Worm (Caenorhabditis elegans) whole organism, L4 larva: ENCODE results near the gene ugt-38.

Experiments
- D1046.2 ChIP-seq: fragments of 200-800 bp; sonication (Bioruptor generic); IDR thresholded peaks from 2 replicates; pipeline ENCODE4 v1.3.6; 2022; ENCODE audit warnings: missing genetic modification characterization, missing compliant biosample characterization
- F10B5.3 ChIP-seq: sonication (generic microtip); optimal IDR thresholded peaks from 2 replicates; lab custom pipeline; 2016; ENCODE audit warnings: mild to moderate bottlenecking, missing genetic modification characterization, missing compliant biosample characterization
- F37D6.2 ChIP-seq: sonication (generic microtip); optimal IDR thresholded peaks from 2 replicates; lab custom pipeline; 2016; ENCODE audit warnings: mild to moderate bottlenecking, missing genetic modification characterization, missing compliant biosample characterization
- R02D3.7 ChIP-seq: fragments of 150-350 bp; sonication (generic microtip); optimal IDR thresholded peaks from 3 replicates; lab custom pipeline; 2014; ENCODE audit warnings: missing biosample characterization, missing genetic modification characterization
- T20F7.1 ChIP-seq: fragments of 200-800 bp; sonication (Bioruptor generic); optimal IDR thresholded peaks from 2 replicates; lab custom pipeline; 2018; ENCODE audit warnings: mild to moderate bottlenecking, missing genetic modification characterization, missing compliant biosample characterization
- aly-2 ChIP-seq: sonication (generic microtip); optimal IDR thresholded peaks from 2 replicates; lab custom pipeline; 2018; ENCODE audit warnings: missing biosample characterization, missing genetic modification characterization
- ama-1 ChIP-seq: fragments of 150-350 bp; optimal IDR thresholded peaks from 2 replicates; lab custom pipeline; 2014; ENCODE audit warnings: inconsistent platforms, mixed read lengths
- attf-4 ChIP-seq: sonication (generic microtip); optimal IDR thresholded peaks from 3 replicates; lab custom pipeline; 2017; ENCODE audit warnings: missing biosample characterization, missing genetic modification characterization
- ceh-44 ChIP-seq: fragments of 200-800 bp; sonication (Bioruptor generic); IDR thresholded peaks from 2 replicates; pipeline ENCODE4 v1.3.6; 2022; ENCODE audit warnings: missing genetic modification reagents, missing genetic modification characterization, missing compliant biosample characterization
- cey-2 ChIP-seq: sonication (generic microtip); optimal IDR thresholded peaks from 3 replicates; lab custom pipeline; 2017; ENCODE audit warnings: missing genetic modification characterization, mild to moderate bottlenecking, missing compliant biosample characterization, antibody characterized with exemption, borderline replicate concordance; ENCODE audit not compliant: insufficient read depth
- daf-8 ChIP-seq: fragments of 200-800 bp; sonication (Bioruptor generic); IDR thresholded peaks from 2 replicates; pipeline ENCODE4 v1.3.6; 2022; ENCODE audit warnings: missing genetic modification characterization, missing compliant biosample characterization
- dmd-6 ChIP-seq: fragments of 200-800 bp; sonication (Bioruptor generic); IDR thresholded peaks from 2 replicates; pipeline ENCODE4 v1.3.6; 2022; ENCODE audit warnings: missing genetic modification reagents, missing genetic modification characterization, missing compliant biosample characterization
- dmd-9 ChIP-seq: fragments of 200-800 bp; sonication (Bioruptor generic); IDR thresholded peaks from 2 replicates; pipeline ENCODE4 v1.3.6; 2022; ENCODE audit warnings: missing genetic modification reagents, missing genetic modification characterization, missing compliant biosample characterization
- dpl-1 ChIP-seq: fragments of 150-350 bp; optimal IDR thresholded peaks from 2 replicates; lab custom pipeline; 2014; ENCODE audit warnings: missing biosample characterization, missing genetic modification reagents, missing genetic modification characterization
- duxl-1 ChIP-seq: sonication (generic microtip); optimal IDR thresholded peaks from 2 replicates; lab custom pipeline; 2016; ENCODE audit warnings: mild to moderate bottlenecking, missing genetic modification characterization, moderate library complexity, missing compliant biosample characterization; ENCODE audit not compliant: poor library complexity
- egl-43 ChIP-seq: fragments of 200-800 bp; sonication (Bioruptor generic); IDR thresholded peaks from 2 replicates; pipeline ENCODE4 v1.3.6; 2022; ENCODE audit warnings: missing genetic modification reagents, missing genetic modification characterization, missing compliant biosample characterization
- fkh-10 ChIP-seq: fragments of 150-350 bp; optimal IDR thresholded peaks from 2 replicates; lab custom pipeline; 2014; ENCODE audit warnings: missing biosample characterization, missing genetic modification reagents, missing genetic modification characterization
- gei-8 ChIP-seq: fragments of 200-800 bp; sonication (Bioruptor generic); optimal IDR thresholded peaks from 2 replicates; lab custom pipeline; 2018; ENCODE audit warnings: mild to moderate bottlenecking, missing genetic modification characterization, missing compliant biosample characterization
- hif-1 ChIP-seq, 2 experiments: sonication (generic microtip); optimal IDR thresholded peaks; 2 replicates each; lab custom pipeline; 2016 to 2017; ENCODE audit warnings: missing compliant biosample characterization in 2 of 2, missing genetic modification characterization in 2 of 2, missing genetic modification reagents in 2 of 2, missing genotype in 2 of 2, mild to moderate bottlenecking in 1 of 2
- hlh-11 ChIP-seq: fragments of 200-800 bp; sonication (Bioruptor generic); optimal IDR thresholded peaks from 2 replicates; lab custom pipeline; 2018; ENCODE audit warnings: mild to moderate bottlenecking, missing genetic modification characterization, missing compliant biosample characterization
- hmg-1.1 ChIP-seq: fragments of 200-800 bp; sonication (Bioruptor generic); IDR thresholded peaks from 2 replicates; pipeline ENCODE4 v1.3.6; 2022; ENCODE audit warnings: missing genetic modification reagents, missing genetic modification characterization, missing compliant biosample characterization
- lin-13 ChIP-seq: fragments of 150-350 bp; optimal IDR thresholded peaks from 2 replicates; lab custom pipeline; 2014; ENCODE audit warnings: missing biosample characterization, missing genetic modification reagents, missing genetic modification characterization
- lin-15B ChIP-seq: fragments of 150-350 bp; sonication (generic microtip); optimal IDR thresholded peaks from 3 replicates; lab custom pipeline; 2014; ENCODE audit warnings: missing biosample characterization, missing genetic modification characterization
- mdt-29 ChIP-seq: fragments of 200-800 bp; sonication (Bioruptor generic); IDR thresholded peaks from 2 replicates; pipeline ENCODE4 v1.3.6; 2022; ENCODE audit warnings: missing genetic modification reagents, missing genetic modification characterization, missing compliant biosample characterization
- mxl-2 ChIP-seq: fragments of 200-800 bp; sonication (Bioruptor generic); conservative IDR thresholded peaks from 2 replicates; pipeline ENCODE4 v1.3.6; 2022; ENCODE audit warnings: missing genetic modification reagents, missing genetic modification characterization, missing compliant biosample characterization
- mxl-3 ChIP-seq: fragments of 200-800 bp; sonication (Bioruptor generic); optimal IDR thresholded peaks from 2 replicates; lab custom pipeline; 2018; ENCODE audit warnings: mild to moderate bottlenecking, missing genetic modification characterization, missing compliant biosample characterization
- nhr-11 ChIP-seq: fragments of 150-350 bp; optimal IDR thresholded peaks from 2 replicates; lab custom pipeline; 2014; ENCODE audit warnings: missing biosample characterization, missing genetic modification characterization
- nhr-25 ChIP-seq: sonication (generic microtip); optimal IDR thresholded peaks from 2 replicates; lab custom pipeline; 2017; ENCODE audit warnings: missing genetic modification characterization, mild to moderate bottlenecking, missing compliant biosample characterization, antibody characterized with exemption, moderate library complexity, borderline replicate concordance; ENCODE audit not compliant: insufficient read depth
- nhr-48 ChIP-seq: sonication (generic microtip); optimal IDR thresholded peaks from 2 replicates; lab custom pipeline; 2016; ENCODE audit warnings: mild to moderate bottlenecking, missing genetic modification characterization, missing compliant biosample characterization
- nhr-6 ChIP-seq: fragments of 150-350 bp; optimal IDR thresholded peaks from 2 replicates; lab custom pipeline; 2014; ENCODE audit warnings: missing biosample characterization, missing genetic modification characterization
- pha-4 ChIP-seq, 2 experiments: fragments of 150-350 bp in 1 of 2; fragments of 200-800 bp in 1 of 2; sonication (Bioruptor generic) in 1 of 2; IDR thresholded peaks in 1 of 2; optimal IDR thresholded peaks in 1 of 2; 2 replicates each; pipeline versions ENCODE4 v1.3.6 to Lab custom; 2014 to 2022; ENCODE audit warnings: missing genetic modification characterization in 2 of 2, missing genetic modification reagents in 2 of 2, missing biosample characterization in 1 of 2, missing compliant biosample characterization in 1 of 2
- php-3 ChIP-seq: fragments of 200-800 bp; sonication (Bioruptor generic); IDR thresholded peaks from 2 replicates; pipeline ENCODE4 v1.3.6; 2022; ENCODE audit warnings: missing genetic modification reagents, missing genetic modification characterization, missing compliant biosample characterization
- pqm-1 ChIP-seq: sonication (generic microtip); optimal IDR thresholded peaks from 2 replicates; lab custom pipeline; 2017; ENCODE audit warnings: missing biosample characterization, missing genetic modification characterization
- set-16 ChIP-seq: fragments of 200-800 bp; sonication (Bioruptor generic); IDR thresholded peaks from 2 replicates; pipeline ENCODE4 v1.3.6; 2022; ENCODE audit warnings: missing genetic modification reagents, missing genetic modification characterization, missing compliant biosample characterization
- snpc-4 ChIP-seq: fragments of 150-350 bp; optimal IDR thresholded peaks from 2 replicates; lab custom pipeline; 2014; ENCODE audit warnings: missing biosample characterization, missing genetic modification characterization
- spr-1 ChIP-seq: sonication (generic microtip); optimal IDR thresholded peaks from 2 replicates; lab custom pipeline; 2016; ENCODE audit warnings: mild to moderate bottlenecking, missing genetic modification characterization, missing compliant biosample characterization
- unc-39 ChIP-seq: sonication (generic microtip); optimal IDR thresholded peaks from 2 replicates; lab custom pipeline; 2017; ENCODE audit warnings: missing biosample characterization, missing genetic modification characterization
- unc-62 ChIP-seq, 3 experiments: fragments of 150-350 bp in 1 of 3; sonication (generic microtip); optimal IDR thresholded peaks in 2 of 3; peaks in 1 of 3; 1 replicate in 1 of 3; 2 replicates in 2 of 3; lab custom pipeline; 2014 to 2017; ENCODE audit warnings: missing biosample characterization in 3 of 3, missing genetic modification characterization in 3 of 3, missing genetic modification reagents in 3 of 3, missing genotype in 1 of 3
- zfp-3 ChIP-seq: fragments of 200-800 bp; sonication (Bioruptor generic); conservative IDR thresholded peaks from 2 replicates; pipeline ENCODE4 v1.3.6; 2022; ENCODE audit warnings: missing genetic modification reagents, missing genetic modification characterization, missing compliant biosample characterization
- ztf-7 ChIP-seq: fragments of 150-350 bp; optimal IDR thresholded peaks from 2 replicates; lab custom pipeline; 2014; ENCODE audit warnings: missing biosample characterization, missing genetic modification characterization

The ugt-38 gene

DNA sequence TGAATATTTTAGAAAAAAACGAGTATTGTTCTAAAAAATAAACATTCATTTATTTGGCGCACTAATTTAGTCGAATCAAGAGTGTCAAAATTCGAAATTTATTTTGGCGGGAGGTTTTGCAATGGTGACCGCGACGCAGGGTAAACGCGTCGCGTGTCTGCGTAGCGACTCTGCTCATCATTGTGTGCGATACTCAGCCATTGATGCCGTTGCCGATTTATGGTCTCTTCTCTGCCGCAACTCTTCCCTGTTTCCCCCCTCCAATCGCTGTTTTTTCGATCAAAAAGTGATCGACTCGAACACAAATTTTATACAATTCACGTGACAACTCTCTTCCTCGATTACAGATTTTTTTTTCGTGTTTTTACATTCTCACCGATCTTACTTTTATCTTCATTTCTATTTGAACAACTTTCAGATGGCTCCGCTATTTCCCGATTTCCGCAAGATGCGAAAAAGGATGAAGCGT lies 49.3 kb upstream of the ugt-38 start, which contains the start of gene F09G2.2 (continued):
- peak; percentile 61 for TF ChIP-seq ama-1 (lab: Kevin White, UChicago)
- 0 out of 2 replicates have a peak, but pooled peaks have one; percentile 36 for TF ChIP-seq mxl-2
- TF ChIP-seq lin-15B (tag; lab: Kevin White, UChicago): peak; percentile 28
- peak; percentile 46; the same call in 1 of the 2 replicates for TF ChIP-seq php-3 (GFP tag; lab: Robert Waterston, UW)
- no peak for TF ChIP-seq cey-2 (tag; lab: Kevin White, UChicago)
- TF ChIP-seq R02D3.7 (tag; lab: Kevin White, UChicago): no peak
- 0 out of 2 replicates have a peak, but pooled peaks have one; percentile 45 for TF ChIP-seq dmd-9 (GFP tag; lab: Robert Waterston, UW)
- TF ChIP-seq T20F7.1 (GFP tag; lab: Kevin White, UChicago): no peak

DNA sequence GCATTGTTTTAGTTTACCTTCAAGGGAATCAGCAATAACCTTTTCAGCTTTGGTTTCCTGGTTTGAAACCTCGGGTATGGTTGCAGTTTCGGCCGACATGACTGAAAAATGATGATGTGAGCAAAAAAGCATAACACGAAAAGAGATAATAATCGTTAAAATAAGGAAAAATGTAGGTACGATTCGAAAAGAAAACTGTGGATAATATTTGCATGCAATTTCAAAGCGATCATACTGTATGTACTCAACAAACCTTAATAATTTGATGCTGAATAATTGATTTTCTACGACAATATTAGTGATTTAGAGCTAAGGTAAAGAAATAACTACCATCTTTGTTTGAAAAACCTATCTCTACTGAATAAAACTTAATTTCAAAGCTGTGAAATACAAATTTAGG lies 48.8 kb upstream of the ugt-38 start, which contains the start of gene attf-2:
Gene attf-2 (minus strand): TSS at position 101 of the 400 bp plus-strand sequence.
- TF ChIP-seq ceh-44 (GFP tag; lab: Robert Waterston, UW) (no peak), hmg-1.1 (GFP tag; lab: Robert Waterston, UW) (no peak), unc-62 (GFP tag; optimal IDR thresholded peaks at IDR 0.05 in 1 of 2; lab: Kevin White, UChicago) (no peak), unc-62 (tag; optimal IDR thresholded peaks at IDR 0.05; lab: Kevin White, UChicago) (no peak), fkh-10 (GFP tag; lab: Kevin White, UChicago) (no peak), dmd-6 (GFP tag; lab: Robert Waterston, UW) (no peak), spr-1 (tag; lab: Kevin White, UChicago) (no peak), attf-4 (tag; lab: Kevin White, UChicago) (no peak), aly-2 (tag; lab: Kevin White, UChicago) (no peak), F10B5.3 (tag; lab: Kevin White, UChicago) (no peak), nhr-48 (no peak), R02D3.7 (tag; lab: Kevin White, UChicago) (no peak), egl-43 (no peak), ama-1 (lab: Kevin White, UChicago) (no peak), nhr-6 (tag; lab: Kevin White, UChicago) (no peak), nhr-25 (no peak), gei-8 (no peak)

DNA sequence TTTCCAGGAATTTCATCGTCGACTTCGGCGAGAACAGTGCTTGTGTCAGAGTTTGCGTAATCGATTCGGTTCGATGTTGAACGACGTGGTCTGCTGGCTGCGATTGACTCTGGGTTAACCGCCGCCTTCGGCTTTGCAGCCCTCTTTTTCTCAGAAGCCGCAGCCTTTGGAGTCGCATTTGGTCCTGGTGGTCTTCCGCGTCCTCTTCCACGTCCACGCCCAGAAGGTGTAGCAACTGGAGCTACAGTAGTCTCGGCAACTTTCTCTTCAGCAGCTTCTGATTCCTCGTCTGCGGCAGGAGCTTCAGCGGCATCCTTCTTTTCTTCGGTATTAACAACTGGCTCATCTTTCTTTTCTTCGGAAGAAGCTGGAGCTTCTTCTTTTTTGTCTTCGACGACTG lies 47.5 kb upstream of the ugt-38 start:
- TF ChIP-seq pha-4 (GFP tag; IDR thresholded peaks at IDR 0.05; lab: Robert Waterston, UW) (no peak), pha-4 (tag; optimal IDR thresholded peaks at IDR 0.05; lab: Kevin White, UChicago) (no peak), set-16 (GFP tag; lab: Robert Waterston, UW) (peak; percentile 64), duxl-1 (tag; lab: Kevin White, UChicago) (no peak), F37D6.2 (tag; lab: Kevin White, UChicago) (no peak)
- TF ChIP-seq, all 104 proteins: peak for 1

DNA sequence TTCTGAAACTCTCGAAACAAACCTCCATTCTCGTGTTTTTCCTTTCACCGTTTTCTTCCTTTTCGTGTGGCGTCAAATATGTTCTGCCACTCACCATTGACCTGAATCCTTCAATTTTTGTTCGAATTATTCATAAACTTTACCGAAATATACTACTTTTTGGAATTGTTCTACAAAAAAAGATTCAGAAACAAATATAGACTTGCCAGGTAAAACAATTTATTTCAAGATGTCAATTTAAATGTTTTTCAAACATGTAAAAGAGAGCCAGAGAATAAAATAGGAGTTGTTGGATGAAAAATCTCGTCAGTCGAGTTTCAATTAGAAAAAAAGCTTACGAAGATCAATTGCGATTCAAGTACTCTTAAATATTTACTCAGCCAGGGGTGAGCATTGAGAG lies 46.3 kb upstream of the ugt-38 start, which contains the start of gene F09G2.8:
Gene F09G2.8 (minus strand): TSS at position 101 of the 400 bp plus-strand sequence.
- TF ChIP-seq R02D3.7 (tag; lab: Kevin White, UChicago) (no peak), hlh-11 (no peak), ztf-7 (no peak), mdt-29 (GFP tag; lab: Robert Waterston, UW) (no peak), attf-4 (tag; lab: Kevin White, UChicago) (no peak), F10B5.3 (tag; lab: Kevin White, UChicago) (no peak), lin-13 (GFP tag; lab: Kevin White, UChicago) (no peak), nhr-11 (tag; lab: Kevin White, UChicago) (no peak), D1046.2 (no peak), hif-1 (tag; optimal IDR thresholded peaks at IDR 0.05; lab: Kevin White, UChicago) (no peak), zfp-3 (GFP tag; lab: Robert Waterston, UW) (no peak), daf-8 (GFP tag; lab: Robert Waterston, UW) (no peak), duxl-1 (tag; lab: Kevin White, UChicago) (no peak), dpl-1 (no peak), pqm-1 (tag; lab: Kevin White, UChicago) (no peak), snpc-4 (tag; lab: Kevin White, UChicago) (no peak), mxl-3 (GFP tag; lab: Kevin White, UChicago) (no peak), unc-39 (tag; lab: Kevin White, UChicago) (no peak), dmd-9 (GFP tag; lab: Robert Waterston, UW) (no peak)
